Fruit fly (Drosophila melanogaster): ENCODE measurements around the gene RnrL.

DNA sequence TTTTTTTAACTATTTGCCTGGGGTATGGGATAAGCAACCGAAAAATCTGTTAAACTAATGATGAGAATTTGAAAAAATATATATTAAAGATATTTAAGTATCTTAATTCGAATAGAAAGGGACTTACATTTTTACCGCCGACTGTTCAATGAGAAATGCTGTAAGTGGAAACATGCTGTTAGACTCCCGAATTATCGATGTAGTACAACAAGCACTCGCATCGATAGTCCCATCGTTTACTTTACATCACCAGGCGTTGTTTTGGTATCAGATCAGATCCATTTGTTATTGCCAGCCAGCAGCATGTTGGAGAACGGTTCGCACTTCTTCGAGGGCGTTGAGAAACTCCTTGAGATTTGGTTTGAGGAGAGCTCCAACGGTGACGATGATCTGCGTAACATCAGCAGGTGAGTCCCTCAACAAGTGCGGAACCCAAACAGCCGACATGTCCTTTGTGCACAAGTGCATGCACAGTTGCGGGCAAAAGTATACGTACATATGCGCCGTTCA is 11.5 kb upstream of the RnrL start, which contains the start of gene SamDC:
- TF ChIP-seq h (GFP tag; optimal IDR thresholded peaks at IDR 0.05) (peak; percentile 46), OdsH (GFP tag; optimal IDR thresholded peaks at IDR 0.05) (peak; percentile 24), psq (GFP tag; optimal IDR thresholded peaks at IDR 0.05) (no peak)
